Worm (Caenorhabditis elegans): Measurements from ENCODE around the gene clec-158.

clec-158 gene

DNA sequence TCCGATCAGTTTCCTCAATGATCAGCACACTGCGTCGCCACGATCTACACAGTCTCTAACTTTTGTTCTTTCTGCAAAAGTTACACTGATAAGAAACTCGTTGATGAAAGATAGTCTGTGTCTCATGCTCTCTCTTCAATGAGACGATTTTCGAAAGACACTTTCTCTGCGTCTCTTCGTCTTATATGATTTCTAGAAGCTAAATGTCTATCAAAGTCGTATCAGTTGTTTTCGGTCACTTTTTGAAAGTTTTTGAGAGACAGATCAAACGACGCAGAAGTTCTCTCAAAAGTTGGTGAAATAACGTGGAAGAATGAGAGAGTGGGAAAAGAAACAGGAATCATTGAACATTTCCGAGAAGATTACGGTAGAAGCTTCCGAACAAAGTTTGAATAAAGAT, 35.8 kb upstream of the clec-158 start:
- TF ChIP-seq spr-3 (GFP tag; optimal IDR thresholded peaks at IDR 0.05) (no peak), mxl-2 (GFP tag; conservative IDR thresholded peaks at IDR 0.05) (peak; percentile 82), fkh-10 (GFP tag; optimal IDR thresholded peaks at IDR 0.05) (no peak), lin-13 (GFP tag; optimal IDR thresholded peaks at IDR 0.05) (peak; percentile 37), nhr-6 (tag; optimal IDR thresholded peaks at IDR 0.05) (no peak), ztf-11 (tag; optimal IDR thresholded peaks at IDR 0.05) (no peak), F37D6.2 (tag; optimal IDR thresholded peaks at IDR 0.05) (no peak), ZK546.5 (tag; optimal IDR thresholded peaks at IDR 0.05) (no peak), dmd-9 (GFP tag; IDR thresholded peaks at IDR 0.05) (no peak), mep-1 (tag; optimal IDR thresholded peaks at IDR 0.05) (peak; percentile 65), nhr-25 (tag; optimal IDR thresholded peaks at IDR 0.05; ENCODE audit: borderline replicate concordance, insufficient read depth) (no peak), mdt-29 (GFP tag; IDR thresholded peaks at IDR 0.05) (no peak), F10B5.3 (tag; optimal IDR thresholded peaks at IDR 0.05) (no peak), lin-29 (GFP tag; IDR thresholded peaks at IDR 0.05) (no peak), unc-130 (GFP tag; optimal IDR thresholded peaks at IDR 0.05) (no peak), lir-3 (tag; optimal IDR thresholded peaks at IDR 0.05) (no peak), nhr-102 (tag; optimal IDR thresholded peaks at IDR 0.05) (peak; percentile 63), T26A8.4 (GFP tag; IDR thresholded peaks at IDR 0.05) (peak; percentile 66), nhr-41 (GFP tag; IDR thresholded peaks at IDR 0.05) (no peak), ceh-32 (tag; optimal IDR thresholded peaks at IDR 0.05; ENCODE audit: poor library complexity) (no peak), mes-2 (tag; optimal IDR thresholded peaks at IDR 0.05; ENCODE audit: poor library complexity, severe bottlenecking) (peak; percentile 31), madf-5 (GFP tag; IDR thresholded peaks at IDR 0.05) (no peak), lin-15B (tag; optimal IDR thresholded peaks at IDR 0.05) (no peak), nhr-10 (tag; optimal IDR thresholded peaks at IDR 0.05) (peak; percentile 74), nhr-48 (tag; optimal IDR thresholded peaks at IDR 0.05) (peak; percentile 83), zag-1 (tag; optimal IDR thresholded peaks at IDR 0.05) (no peak), saeg-2 (GFP tag; IDR thresholded peaks at IDR 0.05) (peak; percentile 73; the same call in 1 of the 2 replicates), snpc-4 (tag; optimal IDR thresholded peaks at IDR 0.05) (no peak), ceh-82 (tag; optimal IDR thresholded peaks at IDR 0.05) (no peak), mxl-3 (GFP tag; optimal IDR thresholded peaks at IDR 0.05) (peak; percentile 40), daf-16 (GFP tag; optimal IDR thresholded peaks at IDR 0.05) (peak; percentile 64 to 70), daf-16 (tag; optimal IDR thresholded peaks at IDR 0.05) (peak; percentile 76), dpl-1 (GFP tag; optimal IDR thresholded peaks at IDR 0.05) (peak; percentile 14), fos-1 (tag; optimal IDR thresholded peaks at IDR 0.05) (no peak), nhr-111 (GFP tag; optimal IDR thresholded peaks at IDR 0.05) (no peak), cey-2 (tag; optimal IDR thresholded peaks at IDR 0.05; ENCODE audit: borderline replicate concordance, insufficient read depth) (peak; percentile 61), arid-1 (GFP tag; conservative IDR thresholded peaks at IDR 0.05) (0 out of 2 replicates have a peak, but pooled peaks have one; percentile 44), R02D3.7 (tag; optimal IDR thresholded peaks at IDR 0.05) (no peak), egl-43 (GFP tag; IDR thresholded peaks at IDR 0.05) (no peak), mdl-1 (tag; optimal IDR thresholded peaks at IDR 0.05) (peak in 1 of 2 experiments; percentile 75), T20F7.1 (GFP tag; optimal IDR thresholded peaks at IDR 0.05) (peak; percentile 76), sdz-12 (GFP tag; optimal IDR thresholded peaks at IDR 0.05) (no peak), zip-11 (GFP tag; IDR thresholded peaks at IDR 0.05) (no peak), gei-8 (GFP tag; optimal IDR thresholded peaks at IDR 0.05) (peak; percentile 71), unc-39 (tag; optimal IDR thresholded peaks at IDR 0.05) (no peak), ceh-28 (tag; optimal IDR thresholded peaks at IDR 0.05) (no peak), rbr-2 (tag; optimal IDR thresholded peaks at IDR 0.05) (no peak), jun-1 (tag; optimal IDR thresholded peaks at IDR 0.05) (no peak), ztf-7 (tag; optimal IDR thresholded peaks at IDR 0.05) (no peak), nhr-42 (GFP tag; IDR thresholded peaks at IDR 0.05) (no peak), snpc-1.2 (GFP tag; IDR thresholded peaks at IDR 0.05) (no peak), tra-1 (GFP tag; IDR thresholded peaks at IDR 0.05) (peak; percentile 69; the same call in 1 of the 2 replicates)

Data from whole organism, L4 larva.